Fruit fly (Drosophila melanogaster): ENCODE results near the gene ddbt.

DNA sequence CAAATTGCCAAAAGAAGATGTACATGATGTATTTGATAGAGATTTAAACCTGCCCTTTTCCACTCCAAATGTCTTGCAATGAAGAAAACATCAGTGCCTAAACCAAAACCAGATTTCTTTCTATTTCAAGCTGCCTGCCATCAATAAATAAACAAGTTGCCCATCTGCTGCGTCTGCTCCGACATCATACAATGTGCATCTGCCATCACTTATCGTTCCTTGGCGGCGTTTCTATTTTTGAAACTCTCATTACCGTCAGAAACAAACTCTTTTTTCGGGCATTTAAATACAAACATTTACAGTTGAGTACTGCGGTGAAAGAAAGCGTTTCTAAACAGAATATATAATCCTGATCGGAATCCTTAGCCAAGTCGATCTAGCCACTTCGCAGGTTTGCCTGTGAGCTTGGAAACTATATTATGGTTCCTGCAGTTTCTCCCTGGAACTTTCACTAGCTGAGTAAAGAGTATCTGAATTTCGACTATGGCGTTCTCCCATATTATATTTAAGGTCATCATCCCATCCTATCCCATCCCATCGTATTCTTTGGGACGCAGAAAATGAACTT, 22.0 kb upstream of the ddbt start:
- TF ChIP-seq insv (optimal IDR thresholded peaks at IDR 0.05) (no peak), h (optimal IDR thresholded peaks at IDR 0.05) (no peak), ttk (optimal IDR thresholded peaks at IDR 0.05) (no peak), Sin3A (optimal IDR thresholded peaks at IDR 0.05) (no peak)
